Fruit fly (Drosophila melanogaster) whole organism, embryonic: ENCODE results near the gene msn.

Experiments used
- Aef1 ChIP-seq: fragments of 200-800 bp; sonication (Bioruptor generic); IDR thresholded peaks from 3 replicates; pipeline ENCODE4 v1.3.6; 2022; ENCODE audit warnings: missing biosample characterization, missing genetic modification characterization
- Blimp-1 ChIP-seq: fragments of 200-800 bp; sonication (Bioruptor generic); optimal IDR thresholded peaks from 3 replicates; lab custom pipeline; 2018; ENCODE audit warnings: missing biosample characterization, missing genetic modification characterization, mild to moderate bottlenecking, moderate library complexity, missing genetic modification reagents
- CG11456 ChIP-seq: fragments of 200-800 bp; sonication (Bioruptor generic); IDR thresholded peaks from 3 replicates; pipeline ENCODE4 v1.3.6; 2022; ENCODE audit warnings: missing biosample characterization, missing genetic modification characterization
- CG12659 ChIP-seq: fragments of 200-800 bp; sonication (Bioruptor generic); optimal IDR thresholded peaks from 3 replicates; lab custom pipeline; 2017; ENCODE audit warnings: mild to moderate bottlenecking, missing biosample characterization, missing genetic modification reagents, missing genetic modification characterization
- CG15011 ChIP-seq: fragments of 200-800 bp; sonication (Bioruptor generic); optimal IDR thresholded peaks from 3 replicates; lab custom pipeline; 2018; ENCODE audit warnings: missing biosample characterization, mild to moderate bottlenecking, missing genetic modification characterization
- CG1647 ChIP-seq: fragments of 200-800 bp; sonication (Bioruptor generic); optimal IDR thresholded peaks from 3 replicates; lab custom pipeline; 2016; ENCODE audit warnings: missing biosample characterization, missing genetic modification characterization
- CG18262 ChIP-seq: fragments of 200-800 bp; optimal IDR thresholded peaks from 3 replicates; lab custom pipeline; 2019; ENCODE audit warnings: missing biosample characterization, mild to moderate bottlenecking, missing genetic modification characterization, moderate library complexity
- CG2120 ChIP-seq: fragments of 200-800 bp; sonication (Bioruptor generic); optimal IDR thresholded peaks from 3 replicates; lab custom pipeline; 2016; ENCODE audit warnings: missing biosample characterization, missing genetic modification characterization
- CG31441 ChIP-seq: fragments of 200-800 bp; sonication (Bioruptor generic); IDR thresholded peaks from 2 replicates; pipeline ENCODE4 v1.3.6; 2022; ENCODE audit warnings: missing biosample characterization, missing genetic modification characterization
- CG34422 ChIP-seq: fragments of 200-800 bp; sonication (Bioruptor generic); IDR thresholded peaks from 3 replicates; pipeline ENCODE4 v1.3.6; 2022; ENCODE audit warnings: missing biosample characterization, missing genetic modification characterization
- CG4707 ChIP-seq: fragments of 200-800 bp; sonication (Bioruptor generic); optimal IDR thresholded peaks from 2 replicates; lab custom pipeline; 2018; ENCODE audit warnings: missing biosample characterization, mild to moderate bottlenecking, missing genetic modification characterization, moderate library complexity
- CG4820 ChIP-seq: fragments of 200-800 bp; sonication (Bioruptor generic); optimal IDR thresholded peaks from 3 replicates; lab custom pipeline; 2016; ENCODE audit warnings: missing biosample characterization, missing genetic modification characterization
- CG6254 ChIP-seq: fragments of 200-800 bp; sonication (Bioruptor generic); optimal IDR thresholded peaks from 3 replicates; lab custom pipeline; 2017; ENCODE audit warnings: mild to moderate bottlenecking, missing biosample characterization, missing genetic modification reagents, missing genetic modification characterization
- CG7372 ChIP-seq: fragments of 200-800 bp; sonication (Bioruptor generic); IDR thresholded peaks from 2 replicates; pipeline ENCODE4 v1.3.6; 2022; ENCODE audit warnings: missing biosample characterization, missing genetic modification characterization
- CG8089 ChIP-seq: fragments of 200-800 bp; sonication (Bioruptor generic); optimal IDR thresholded peaks from 3 replicates; lab custom pipeline; 2016; ENCODE audit warnings: missing biosample characterization, missing genetic modification characterization
- CG8388 ChIP-seq: fragments of 200-800 bp; sonication (Bioruptor generic); optimal IDR thresholded peaks from 2 replicates; lab custom pipeline; 2019; ENCODE audit warnings: missing biosample characterization, mild to moderate bottlenecking, missing genetic modification characterization, moderate library complexity
- CG8765 ChIP-seq: fragments of 200-800 bp; sonication (Bioruptor generic); IDR thresholded peaks from 2 replicates; pipeline ENCODE4 v1.3.6; 2022; ENCODE audit warnings: missing biosample characterization, missing genetic modification characterization
- Chrac-16 ChIP-seq: fragments of 200-800 bp; sonication (Bioruptor generic); optimal IDR thresholded peaks from 3 replicates; lab custom pipeline; 2016; ENCODE audit warnings: missing biosample characterization, missing genetic modification characterization
- Fer1 ChIP-seq: fragments of 200-800 bp; sonication (Bioruptor generic); optimal IDR thresholded peaks from 2 replicates; lab custom pipeline; 2017; ENCODE audit warnings: missing biosample characterization, mild to moderate bottlenecking, missing genetic modification characterization
- H2.0 ChIP-seq: fragments of 200-800 bp; sonication (Bioruptor generic); IDR thresholded peaks from 2 replicates; pipeline ENCODE4 v1.3.6; 2022; ENCODE audit warnings: missing biosample characterization, missing genetic modification characterization
- Hr51 ChIP-seq, 2 experiments: fragments of 200-800 bp; sonication (Bioruptor generic); optimal IDR thresholded peaks; 2 replicates in 1 of 2; 3 replicates in 1 of 2; lab custom pipeline; 2016 to 2018; ENCODE audit warnings: missing biosample characterization in 2 of 2, missing genetic modification characterization in 2 of 2, mild to moderate bottlenecking in 1 of 2, moderate library complexity in 1 of 2
- NfI ChIP-seq: fragments of 200-800 bp; sonication (Bioruptor generic); optimal IDR thresholded peaks from 3 replicates; lab custom pipeline; 2018; ENCODE audit warnings: missing biosample characterization, mild to moderate bottlenecking, missing genetic modification characterization, moderate library complexity
- Oli ChIP-seq: fragments of 200-800 bp; sonication (Bioruptor generic); optimal IDR thresholded peaks from 2 replicates; lab custom pipeline; 2018; ENCODE audit warnings: missing biosample characterization, mild to moderate bottlenecking, missing genetic modification characterization, moderate library complexity
- Optix ChIP-seq: fragments of 200-800 bp; sonication (Bioruptor generic); IDR thresholded peaks from 3 replicates; pipeline ENCODE4 v1.3.6; 2022; ENCODE audit warnings: missing biosample characterization, missing genetic modification characterization
- Trl ChIP-seq, 3 experiments: fragments of >200 bp in 2 of 3; fragments of 200-800 bp in 1 of 3; sonication (Bioruptor generic) in 1 of 3; optimal IDR thresholded peaks; 2 replicates in 1 of 3; 3 replicates in 2 of 3; lab custom pipeline; 2016 to 2017; ENCODE audit warnings: missing biosample characterization in 1 of 3, missing genetic modification characterization in 1 of 3
- ab ChIP-seq: fragments of 200-800 bp; sonication (Bioruptor generic); optimal IDR thresholded peaks from 2 replicates; lab custom pipeline; 2016; ENCODE audit warnings: missing biosample characterization, missing genetic modification characterization
- bcd ChIP-seq: fragments of 200-800 bp; sonication (Bioruptor generic); optimal IDR thresholded peaks from 2 replicates; lab custom pipeline; 2017; ENCODE audit warnings: missing biosample characterization, mild to moderate bottlenecking, missing genetic modification characterization
- cato ChIP-seq: fragments of 200-800 bp; sonication (Bioruptor generic); optimal IDR thresholded peaks from 2 replicates; lab custom pipeline; 2016; ENCODE audit warnings: missing biosample characterization, missing genetic modification characterization, borderline replicate concordance
- chinmo ChIP-seq: fragments of 200-800 bp; sonication (Bioruptor generic); IDR thresholded peaks from 4 replicates; pipeline ENCODE4 v1.3.6; 2022; ENCODE audit warnings: missing biosample characterization, missing genetic modification characterization; ENCODE audit not compliant: partially characterized antibody
- ci ChIP-seq: fragments of 200-800 bp; sonication (Bioruptor generic); IDR thresholded peaks from 3 replicates; pipeline ENCODE4 v1.3.6; 2022; ENCODE audit warnings: missing biosample characterization, missing genetic modification characterization
- crol ChIP-seq: fragments of 200-800 bp; sonication (Bioruptor generic); IDR thresholded peaks from 2 replicates; pipeline ENCODE4 v1.3.6; 2022; ENCODE audit warnings: missing biosample characterization, missing genetic modification characterization
- da ChIP-seq: fragments of 200-800 bp; sonication (Bioruptor generic); optimal IDR thresholded peaks from 2 replicates; lab custom pipeline; 2016; ENCODE audit warnings: missing biosample characterization, missing genetic modification characterization
- dmrt99B ChIP-seq: fragments of 200-800 bp; sonication (Bioruptor generic); optimal IDR thresholded peaks from 2 replicates; lab custom pipeline; 2018; ENCODE audit warnings: missing biosample characterization, mild to moderate bottlenecking, missing genetic modification characterization, moderate library complexity
- gce ChIP-seq: fragments of 200-800 bp; sonication (Bioruptor generic); IDR thresholded peaks from 3 replicates; pipeline ENCODE4 v1.3.6; 2022; ENCODE audit warnings: missing biosample characterization, missing genetic modification characterization
- gro ChIP-seq: fragments of 200-800 bp; sonication (Bioruptor generic); optimal IDR thresholded peaks from 2 replicates; lab custom pipeline; 2016; ENCODE audit warnings: missing biosample characterization, missing genetic modification characterization
- lilli ChIP-seq: fragments of 200-800 bp; sonication (Bioruptor generic); optimal IDR thresholded peaks from 3 replicates; lab custom pipeline; 2016; ENCODE audit warnings: missing biosample characterization, missing genetic modification characterization
- lola ChIP-seq, 3 experiments: fragments of >200 bp in 2 of 3; fragments of 200-800 bp in 1 of 3; sonication (Bioruptor generic) in 1 of 3; optimal IDR thresholded peaks; 2 replicates each; lab custom pipeline; 2017 to 2019; ENCODE audit warnings: missing biosample characterization in 3 of 3, missing genetic modification characterization in 3 of 3, mild to moderate bottlenecking in 1 of 3, moderate library complexity in 1 of 3
- org-1 ChIP-seq: fragments of 200-800 bp; sonication (Bioruptor generic); optimal IDR thresholded peaks from 2 replicates; lab custom pipeline; 2017; ENCODE audit warnings: missing biosample characterization, missing genetic modification characterization
- phol ChIP-seq: fragments of 200-800 bp; sonication (Bioruptor generic); optimal IDR thresholded peaks from 3 replicates; lab custom pipeline; 2018; ENCODE audit warnings: missing biosample characterization, mild to moderate bottlenecking, missing genetic modification characterization, moderate library complexity
- row ChIP-seq: fragments of 200-800 bp; sonication (Bioruptor generic); IDR thresholded peaks from 3 replicates; pipeline ENCODE4 v1.3.6; 2022; ENCODE audit warnings: missing biosample characterization, missing genetic modification characterization
- run ChIP-seq: fragments of 200-800 bp; sonication (Bioruptor generic); optimal IDR thresholded peaks from 3 replicates; lab custom pipeline; 2018; ENCODE audit warnings: missing biosample characterization, mild to moderate bottlenecking, missing genetic modification characterization
- sisA ChIP-seq: fragments of 200-800 bp; sonication (Bioruptor generic); IDR thresholded peaks from 2 replicates; pipeline ENCODE4 v1.3.6; 2022; ENCODE audit warnings: missing biosample characterization, missing genetic modification characterization
- so ChIP-seq: fragments of 200-800 bp; sonication (Bioruptor generic); IDR thresholded peaks from 3 replicates; pipeline ENCODE4 v1.3.6; 2022; ENCODE audit warnings: missing biosample characterization, missing genetic modification characterization
- tap ChIP-seq: fragments of 200-800 bp; optimal IDR thresholded peaks from 3 replicates; lab custom pipeline; 2019; ENCODE audit warnings: missing biosample characterization, mild to moderate bottlenecking, missing genetic modification characterization, moderate library complexity
- tgo ChIP-seq: fragments of 200-800 bp; sonication (Bioruptor generic); IDR thresholded peaks from 3 replicates; pipeline ENCODE4 v1.3.6; 2022; ENCODE audit warnings: missing biosample characterization, missing genetic modification characterization
- tin ChIP-seq: fragments of 200-800 bp; sonication (Bioruptor generic); optimal IDR thresholded peaks from 3 replicates; lab custom pipeline; 2016; ENCODE audit warnings: missing biosample characterization, missing genetic modification characterization
- tio ChIP-seq: fragments of 200-800 bp; sonication (Bioruptor generic); optimal IDR thresholded peaks from 2 replicates; lab custom pipeline; 2017; ENCODE audit warnings: missing biosample characterization, missing genetic modification characterization, inconsistent platforms
- unpg ChIP-seq: fragments of 200-800 bp; sonication (Bioruptor generic); optimal IDR thresholded peaks from 3 replicates; lab custom pipeline; 2018; ENCODE audit warnings: missing biosample characterization, mild to moderate bottlenecking, missing genetic modification characterization, moderate library complexity
- zen ChIP-seq: fragments of 200-800 bp; sonication (Bioruptor generic); optimal IDR thresholded peaks from 3 replicates; lab custom pipeline; 2018; ENCODE audit warnings: missing biosample characterization, mild to moderate bottlenecking, missing genetic modification characterization, moderate library complexity

msn gene

dm6 chr3L:2570269-2570723 lies 16.0 kb downstream of the msn start:
- TF ChIP-seq CG6254 (GFP tag; lab: Kevin White, UChicago) (peak; percentile 57), CG8388 (GFP tag; lab: Kevin White, UChicago) (peak; percentile 51), NfI (GFP tag; lab: Kevin White, UChicago) (peak; percentile 40), cato (GFP tag; lab: Kevin White, UChicago) (no peak), Hr51 (GFP tag; optimal IDR thresholded peaks at IDR 0.05; lab: Kevin White, UChicago) (peak in 1 of 2 experiments; percentile 82), chinmo (GFP tag; lab: Robert Waterston, UW) (peak; percentile 65; the same call in 1 of the 4 replicates), CG8089 (peak; percentile 6), ci (GFP tag; lab: Robert Waterston, UW) (peak; percentile 85), phol (tag; lab: Kevin White, UChicago) (peak; percentile 48), org-1 (GFP tag; lab: Kevin White, UChicago) (peak; percentile 3), lilli (GFP tag; lab: Kevin White, UChicago) (peak; percentile 27), CG31441 (GFP tag; lab: Robert Waterston, UW) (peak; percentile 70; the same call in 1 of the 2 replicates), unpg (GFP tag; lab: Kevin White, UChicago) (peak; percentile 73), ab (no peak), row (GFP tag; lab: Robert Waterston, UW) (peak; percentile 46; the same call in 1 of the 3 replicates), CG34422 (GFP tag; lab: Robert Waterston, UW) (0 out of 3 replicates have a peak, but pooled peaks have one; percentile 19), sisA (peak; percentile 18; the same call in 1 of the 2 replicates), H2.0 (GFP tag; lab: Robert Waterston, UW) (0 out of 2 replicates have a peak, but pooled peaks have one; percentile 22), gro (GFP tag; lab: Kevin White, UChicago) (peak; percentile 42), zen (tag; lab: Kevin White, UChicago) (no peak), CG1647 (no peak), CG4820 (GFP tag; lab: Kevin White, UChicago) (peak; percentile 10), so (GFP tag; lab: Robert Waterston, UW) (peak; percentile 55; the same call in 1 of the 3 replicates), tio (peak; percentile 4), da (GFP tag; lab: Kevin White, UChicago) (no peak), CG2120 (peak; percentile 16), Aef1 (GFP tag; lab: Robert Waterston, UW) (0 out of 3 replicates have a peak, but pooled peaks have one; percentile 13), gce (GFP tag; lab: Robert Waterston, UW) (0 out of 3 replicates have a peak, but pooled peaks have one; percentile 38), Blimp-1 (GFP tag; lab: Kevin White, UChicago) (peak; percentile 68), Trl (optimal IDR thresholded peaks at IDR 0.05; lab: Kevin White, UChicago) (no peak), Trl (GFP tag; optimal IDR thresholded peaks at IDR 0.05; lab: Kevin White, UChicago) (peak; percentile 18), CG18262 (tag; lab: Kevin White, UChicago) (peak; percentile 64), CG12659 (GFP tag; lab: Kevin White, UChicago) (peak; percentile 20), CG11456 (GFP tag; lab: Robert Waterston, UW) (no peak), CG4707 (peak; percentile 10), bcd (GFP tag; lab: Kevin White, UChicago) (no peak), dmrt99B (tag; lab: Kevin White, UChicago) (peak; percentile 69), run (peak; percentile 56), lola (GFP tag; optimal IDR thresholded peaks at IDR 0.05; lab: Kevin White, UChicago) (no peak), Chrac-16 (no peak), Fer1 (GFP tag; lab: Kevin White, UChicago) (peak; percentile 33), crol (GFP tag; lab: Robert Waterston, UW) (no peak), Optix (peak; percentile 12; the same call in 1 of the 3 replicates), tin (GFP tag; lab: Kevin White, UChicago) (no peak), tap (tag; lab: Kevin White, UChicago) (peak; percentile 58), CG7372 (GFP tag; lab: Robert Waterston, UW) (no peak), CG8765 (GFP tag; lab: Robert Waterston, UW) (no peak), CG15011 (GFP tag; lab: Kevin White, UChicago) (no peak), Oli (peak; percentile 61), tgo (GFP tag; lab: Robert Waterston, UW) (peak; percentile 13; the same call in 1 of the 3 replicates)
